Worm (Caenorhabditis elegans) whole organism, L4/young adult: Measurements from ENCODE around the gene K07D4.9.

ENCODE experiments used
- W03F9.2 ChIP-seq: fragments of 150-350 bp; optimal IDR thresholded peaks from 2 replicates; lab custom pipeline; 2014; ENCODE audit warnings: missing biosample characterization, missing genetic modification characterization
- dao-5 ChIP-seq: sonication (generic microtip); optimal IDR thresholded peaks from 2 replicates; lab custom pipeline; 2016; ENCODE audit warnings: missing genotype, missing genetic modification characterization, moderate library complexity, missing compliant biosample characterization
- him-1 ChIP-seq: sonication (generic microtip); optimal IDR thresholded peaks from 2 replicates; lab custom pipeline; 2016; ENCODE audit warnings: missing genotype, missing genetic modification reagents, missing genetic modification characterization, missing compliant biosample characterization

DNA sequence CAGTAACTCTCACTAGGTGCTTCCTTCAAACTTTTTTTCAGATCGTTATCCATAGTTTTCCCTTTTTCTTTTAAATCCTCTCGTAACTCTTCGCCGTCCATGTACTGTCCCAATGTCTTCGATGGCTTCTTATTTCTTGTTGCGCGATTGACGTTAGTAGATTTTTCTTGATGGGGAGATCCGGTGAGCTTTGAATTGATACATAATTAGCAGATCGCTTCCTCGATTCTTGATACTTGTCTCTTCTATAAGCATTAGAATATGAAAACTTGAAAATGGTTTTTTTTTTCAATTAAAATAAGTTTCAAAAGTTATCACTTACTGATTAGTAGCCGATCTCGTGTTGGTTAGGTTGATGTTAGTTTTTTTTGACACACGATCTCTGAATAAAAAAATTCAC, 17.0 kb downstream of the K07D4.9 start, which contains the start of gene K07D4.2:
- TF ChIP-seq dao-5 (tag; lab: Kevin White, UChicago) = no peak
- no peak for TF ChIP-seq him-1 (tag; lab: Kevin White, UChicago)
- no peak for TF ChIP-seq W03F9.2
